Fruit fly (Drosophila melanogaster) S2 (cell line): Measurements from ENCODE around the gene Sb.

ENCODE experiments used
- CG8478 ChIP-seq: fragments of >200 bp; optimal IDR thresholded peaks from 2 replicates; lab custom pipeline; 2018
- CTCF ChIP-seq, 2 experiments: fragments of >200 bp; optimal IDR thresholded peaks; 2 replicates each; lab custom pipeline; 2018

DNA sequence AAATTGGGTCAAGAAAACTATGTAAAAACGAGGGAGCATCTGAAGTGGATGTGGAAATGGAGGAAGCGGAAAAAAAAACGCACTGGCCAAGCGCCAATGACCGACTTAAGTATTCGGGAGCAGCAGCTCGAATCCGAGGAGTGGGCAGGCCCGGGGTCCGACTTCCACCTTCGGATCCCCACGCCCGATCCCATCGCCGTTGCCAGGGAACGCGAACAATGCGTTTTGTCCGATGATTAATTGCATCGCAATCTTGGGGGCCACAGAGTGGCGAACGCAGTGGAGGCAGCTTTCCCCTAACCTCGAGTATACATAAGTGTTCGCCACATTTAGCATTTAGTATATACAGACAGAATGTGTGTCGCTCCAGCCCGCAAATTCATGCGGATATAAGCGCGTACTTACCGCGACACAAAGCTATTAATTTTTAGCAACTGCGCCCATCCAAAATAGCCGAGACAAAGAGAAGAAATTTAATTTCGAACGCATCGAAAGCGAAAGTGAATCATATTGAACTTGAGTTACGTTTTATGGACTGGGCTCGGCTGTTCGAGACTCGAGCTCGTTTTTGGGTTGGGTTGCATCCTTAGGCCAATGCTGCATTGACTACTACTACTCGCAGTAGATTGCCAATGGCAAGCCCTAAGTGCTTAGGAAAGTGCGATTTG, 10.0 kb upstream of the Sb start:
- TF ChIP-seq CG8478 (lab: Kevin White, UChicago) (no peak), CTCF (optimal IDR thresholded peaks at IDR 0.05; lab: Kevin White, UChicago) (no peak)
